Fruit fly (Drosophila melanogaster): ENCODE results near the gene Sap-r.

Sap-r gene

dm6 chr3R:30888550-30889259 is at the start of gene Sap-r:
Gene Sap-r, minus strand, starts transcription at chr3R:30889062.
- TF ChIP-seq noc (tag; optimal IDR thresholded peaks at IDR 0.05), result no peak

dm6 chr3R:30937002-30937401 is 48.1 kb upstream of the Sap-r start, which contains the start of gene CG15550:
Gene CG15550, minus strand, starts transcription at chr3R:30937102.
- no peak for TF ChIP-seq noc (tag; optimal IDR thresholded peaks at IDR 0.05)

DNA sequence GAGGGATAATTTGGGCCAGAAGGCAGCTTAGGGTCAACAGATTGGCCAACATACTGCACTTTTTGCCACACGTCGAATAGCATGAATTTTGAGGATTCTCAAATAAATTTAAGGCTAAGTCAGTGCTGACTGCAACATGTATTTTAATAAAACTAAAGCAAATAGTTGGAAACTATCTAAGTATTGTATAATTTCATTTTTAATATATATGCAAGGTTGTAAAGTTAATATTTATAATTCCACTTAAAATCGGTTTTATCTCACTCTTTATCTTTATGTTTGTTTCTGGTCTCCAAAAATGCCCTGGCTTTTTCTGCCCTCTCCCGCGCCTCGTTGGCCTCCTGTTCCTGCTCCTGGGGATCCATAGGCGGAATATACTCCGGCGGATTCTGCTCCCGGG is 47.5 kb upstream of the Sap-r start, which contains the start of gene CG15549:
Gene CG15549 (minus strand): TSS at position 101 of the 400 bp plus-strand sequence.
- TF ChIP-seq noc (tag; optimal IDR thresholded peaks at IDR 0.05), result no peak

DNA sequence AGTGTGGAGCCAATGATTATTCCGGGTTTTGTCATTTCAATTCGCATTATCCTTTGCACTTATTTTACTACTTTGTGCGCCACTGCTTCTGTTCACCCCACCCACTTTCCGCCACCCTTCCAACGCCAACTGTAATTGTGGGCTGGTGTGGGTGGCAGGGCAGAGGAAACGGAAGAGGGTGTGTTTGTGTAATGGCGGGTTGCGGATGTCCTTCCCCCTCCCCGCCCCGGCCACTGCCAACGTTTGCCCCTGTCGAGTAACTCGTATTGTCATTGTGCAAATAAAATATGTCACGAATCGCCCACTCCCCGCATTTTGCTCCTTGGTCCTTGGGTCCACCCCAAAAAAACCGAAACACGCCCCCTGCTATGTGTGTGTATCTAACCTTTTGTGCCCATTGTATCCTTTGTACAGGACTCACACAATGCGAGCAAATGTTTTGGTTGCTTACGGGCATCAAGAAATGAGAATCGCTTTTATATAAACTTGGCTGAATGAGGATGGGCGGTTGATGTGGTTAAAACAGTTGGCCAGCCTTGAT is 45.1 kb upstream of the Sap-r start:
- TF ChIP-seq noc (tag; optimal IDR thresholded peaks at IDR 0.05), result no peak

- TF ChIP-seq noc (tag; optimal IDR thresholded peaks at IDR 0.05), result no peak
Measured at dm6 chr3R:30932092-30932491, 43.2 kb upstream of the Sap-r start.

DNA sequence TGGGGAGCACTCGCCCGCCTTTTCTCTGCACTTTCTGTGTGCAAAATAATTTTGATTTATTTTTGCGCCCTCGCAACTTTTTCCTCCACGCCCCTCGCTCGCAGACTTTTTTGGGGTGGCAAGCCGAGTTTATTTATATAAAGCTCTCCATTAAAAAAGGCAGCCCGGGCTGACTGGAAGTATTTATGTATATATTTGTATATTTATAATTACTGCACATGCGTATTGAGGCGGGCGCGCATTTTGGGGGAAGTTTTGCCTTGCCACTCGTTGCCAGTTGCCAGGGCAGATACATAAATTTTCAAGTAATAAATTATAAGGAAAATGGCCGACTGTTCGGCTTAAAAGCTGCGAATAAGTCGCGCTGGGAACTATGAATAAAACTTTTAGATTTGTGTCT is 39.8 kb upstream of the Sap-r start:
- no peak for TF ChIP-seq noc (tag; optimal IDR thresholded peaks at IDR 0.05)

dm6 chr3R:30926033-30926432 is 37.2 kb upstream of the Sap-r start:
- TF ChIP-seq noc (tag; optimal IDR thresholded peaks at IDR 0.05), result no peak

DNA sequence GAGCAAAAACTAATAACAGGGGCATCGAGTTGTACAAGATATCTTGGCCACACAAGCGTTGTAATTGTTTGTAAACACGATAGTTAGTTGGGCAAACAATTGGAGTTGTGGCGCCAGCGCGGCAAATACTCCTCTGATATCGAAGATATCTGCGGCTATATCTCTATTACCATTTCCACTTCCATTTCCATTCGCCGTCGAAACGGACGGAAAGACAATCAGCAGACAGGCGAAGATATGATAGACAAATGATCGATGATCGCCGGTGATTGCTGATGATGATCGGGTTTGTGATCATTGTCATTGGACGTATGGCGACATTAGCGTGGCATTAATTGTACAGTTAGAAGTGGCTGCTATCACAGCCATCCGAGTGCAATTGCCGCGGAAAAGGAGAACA is 36.6 kb upstream of the Sap-r start:
- TF ChIP-seq noc (tag; optimal IDR thresholded peaks at IDR 0.05), result no peak

dm6 chr3R:30923581-30923980 is 34.7 kb upstream of the Sap-r start:
- TF ChIP-seq noc (tag; optimal IDR thresholded peaks at IDR 0.05), result peak; percentile 79

- no peak for TF ChIP-seq noc (tag; optimal IDR thresholded peaks at IDR 0.05)
Measured at dm6 chr3R:30922414-30922813, 33.6 kb upstream of the Sap-r start.

- no peak for TF ChIP-seq noc (tag; optimal IDR thresholded peaks at IDR 0.05)
Measured at dm6 chr3R:30918872-30919271, 30.0 kb upstream of the Sap-r start.

- no peak for TF ChIP-seq noc (tag; optimal IDR thresholded peaks at IDR 0.05)
Measured at dm6 chr3R:30916024-30916423, 27.2 kb upstream of the Sap-r start.

DNA sequence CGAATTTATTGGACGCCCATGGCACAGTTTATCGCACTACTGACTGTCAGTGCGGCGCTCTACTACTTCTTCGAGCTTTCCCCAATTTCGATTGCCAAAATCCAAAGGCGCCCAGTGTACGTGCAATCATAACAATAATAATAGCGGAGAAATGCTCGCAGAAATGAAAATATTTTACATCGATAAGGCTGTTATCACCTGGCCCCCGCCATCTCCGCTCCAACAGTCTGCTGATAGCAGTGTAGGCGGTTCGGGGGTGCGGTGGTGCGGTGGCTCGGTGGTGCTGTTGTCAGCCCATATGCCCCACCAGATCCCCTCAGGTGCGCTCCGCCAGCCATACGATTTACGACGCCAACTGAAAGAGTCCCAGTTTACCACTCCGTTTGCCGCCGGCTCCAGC is 26.4 kb upstream of the Sap-r start:
- peak; percentile 52 for TF ChIP-seq noc (tag; optimal IDR thresholded peaks at IDR 0.05)

- TF ChIP-seq noc (tag; optimal IDR thresholded peaks at IDR 0.05), result peak; percentile 60
Measured at dm6 chr3R:30913704-30914103, 24.8 kb upstream of the Sap-r start.

- TF ChIP-seq noc (tag; optimal IDR thresholded peaks at IDR 0.05), result no peak
Measured at dm6 chr3R:30912402-30912801, 23.5 kb upstream of the Sap-r start, which contains the start of gene Ptx1. Gene Ptx1, plus strand, starts transcription at chr3R:30912754.

- no peak for TF ChIP-seq noc (tag; optimal IDR thresholded peaks at IDR 0.05)
Measured at dm6 chr3R:30909840-30910239, 21.0 kb upstream of the Sap-r start.

DNA sequence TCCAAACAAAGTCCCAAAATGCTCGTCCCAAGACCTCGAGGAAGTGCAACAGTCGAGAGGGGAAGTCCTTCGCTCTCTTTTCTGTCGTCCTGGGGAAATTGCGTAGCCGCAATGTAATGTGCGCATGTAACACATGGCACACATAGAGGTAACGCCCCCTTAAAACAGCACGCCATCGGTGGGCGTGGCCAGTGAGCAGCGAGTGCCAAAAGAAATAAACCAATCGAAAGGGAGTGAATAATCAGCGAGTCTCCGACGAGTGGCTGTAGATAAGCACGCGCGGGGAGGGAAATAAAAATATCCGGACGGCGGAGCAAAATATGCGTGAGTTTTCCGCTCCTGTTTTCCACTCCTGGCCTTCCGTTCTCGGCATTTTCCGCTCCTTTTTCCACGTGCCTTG is 20.2 kb upstream of the Sap-r start:
- no peak for TF ChIP-seq noc (tag; optimal IDR thresholded peaks at IDR 0.05)

- no peak for TF ChIP-seq noc (tag; optimal IDR thresholded peaks at IDR 0.05)
Measured at dm6 chr3R:30903994-30904393, 15.1 kb upstream of the Sap-r start.
